Worm (Caenorhabditis elegans): ENCODE measurements around the gene vps-52.

Gene vps-52

ce11 chrX:7582223-7582622 is 17.1 kb downstream of the vps-52 start:
- TF ChIP-seq flt-1 (GFP tag; IDR thresholded peaks at IDR 0.05) (no peak), klf-2 (GFP tag; conservative IDR thresholded peaks at IDR 0.05) (no peak), T22C8.4 (GFP tag; IDR thresholded peaks at IDR 0.05) (no peak), med-1 (GFP tag; optimal IDR thresholded peaks at IDR 0.05; ENCODE audit: insufficient read depth) (no peak), tab-1 (GFP tag; IDR thresholded peaks at IDR 0.05) (no peak), ztf-23 (GFP tag; IDR thresholded peaks at IDR 0.05) (no peak), ref-1 (GFP tag; conservative IDR thresholded peaks at IDR 0.05) (no peak), ztf-29 (GFP tag; IDR thresholded peaks at IDR 0.05) (no peak), cog-1 (tag; optimal IDR thresholded peaks at IDR 0.05) (no peak)

ce11 chrX:7583930-7584329 is 18.8 kb downstream of the vps-52 start:
- TF ChIP-seq klf-2 (GFP tag; conservative IDR thresholded peaks at IDR 0.05) (no peak), ztf-29 (GFP tag; IDR thresholded peaks at IDR 0.05) (no peak), ref-1 (GFP tag; conservative IDR thresholded peaks at IDR 0.05) (no peak), T22C8.4 (GFP tag; IDR thresholded peaks at IDR 0.05) (no peak), cog-1 (tag; optimal IDR thresholded peaks at IDR 0.05) (no peak), ztf-23 (GFP tag; IDR thresholded peaks at IDR 0.05) (no peak), flt-1 (GFP tag; IDR thresholded peaks at IDR 0.05) (no peak), tab-1 (GFP tag; IDR thresholded peaks at IDR 0.05) (no peak), med-1 (GFP tag; optimal IDR thresholded peaks at IDR 0.05; ENCODE audit: insufficient read depth) (no peak)

- no peak for TF ChIP-seq ztf-29 (GFP tag; IDR thresholded peaks at IDR 0.05)
- no peak for TF ChIP-seq tab-1 (GFP tag; IDR thresholded peaks at IDR 0.05)
- no peak for TF ChIP-seq flt-1 (GFP tag; IDR thresholded peaks at IDR 0.05)
- no peak for TF ChIP-seq cog-1 (tag; optimal IDR thresholded peaks at IDR 0.05)
- TF ChIP-seq med-1 (GFP tag; optimal IDR thresholded peaks at IDR 0.05; ENCODE audit: insufficient read depth): no peak
- no peak for TF ChIP-seq klf-2 (GFP tag; conservative IDR thresholded peaks at IDR 0.05)
- no peak for TF ChIP-seq T22C8.4 (GFP tag; IDR thresholded peaks at IDR 0.05)
- TF ChIP-seq ref-1 (GFP tag; conservative IDR thresholded peaks at IDR 0.05): no peak
- no peak for TF ChIP-seq ztf-23 (GFP tag; IDR thresholded peaks at IDR 0.05)
These were observed 20.6 kb downstream of the vps-52 start, which contains the start of gene adt-2 for ce11 chrX:7585610-7586259. Gene adt-2 (plus strand): TSS chrX:7586209.

- TF ChIP-seq med-1 (GFP tag; optimal IDR thresholded peaks at IDR 0.05; ENCODE audit: insufficient read depth) (no peak), ztf-29 (GFP tag; IDR thresholded peaks at IDR 0.05) (no peak), flt-1 (GFP tag; IDR thresholded peaks at IDR 0.05) (no peak), tab-1 (GFP tag; IDR thresholded peaks at IDR 0.05) (no peak), T22C8.4 (GFP tag; IDR thresholded peaks at IDR 0.05) (no peak), ztf-23 (GFP tag; IDR thresholded peaks at IDR 0.05) (no peak)
These were observed 21.5 kb downstream of the vps-52 start for ce11 chrX:7586588-7586987.

- TF ChIP-seq ref-1 (GFP tag; conservative IDR thresholded peaks at IDR 0.05): no peak
- TF ChIP-seq tab-1 (GFP tag; IDR thresholded peaks at IDR 0.05): no peak
- no peak for TF ChIP-seq T22C8.4 (GFP tag; IDR thresholded peaks at IDR 0.05)
- TF ChIP-seq flt-1 (GFP tag; IDR thresholded peaks at IDR 0.05): no peak
- no peak for TF ChIP-seq ztf-29 (GFP tag; IDR thresholded peaks at IDR 0.05)
- no peak for TF ChIP-seq med-1 (GFP tag; optimal IDR thresholded peaks at IDR 0.05; ENCODE audit: insufficient read depth)
- no peak for TF ChIP-seq cog-1 (tag; optimal IDR thresholded peaks at IDR 0.05)
- no peak for TF ChIP-seq klf-2 (GFP tag; conservative IDR thresholded peaks at IDR 0.05)
- no peak for TF ChIP-seq ztf-23 (GFP tag; IDR thresholded peaks at IDR 0.05)
These were observed 22.7 kb downstream of the vps-52 start for ce11 chrX:7587741-7588235.

ce11 chrX:7590756-7591155 is 25.6 kb downstream of the vps-52 start:
- TF ChIP-seq med-1 (GFP tag; optimal IDR thresholded peaks at IDR 0.05; ENCODE audit: insufficient read depth) (no peak), ref-1 (GFP tag; conservative IDR thresholded peaks at IDR 0.05) (no peak), cog-1 (tag; optimal IDR thresholded peaks at IDR 0.05) (no peak), ztf-23 (GFP tag; IDR thresholded peaks at IDR 0.05) (no peak), klf-2 (GFP tag; conservative IDR thresholded peaks at IDR 0.05) (no peak), tab-1 (GFP tag; IDR thresholded peaks at IDR 0.05) (no peak), flt-1 (GFP tag; IDR thresholded peaks at IDR 0.05) (no peak), T22C8.4 (GFP tag; IDR thresholded peaks at IDR 0.05) (no peak), ztf-29 (GFP tag; IDR thresholded peaks at IDR 0.05) (no peak)

ce11 chrX:7593931-7594544 is 28.9 kb downstream of the vps-52 start:
- TF ChIP-seq cog-1 (tag; optimal IDR thresholded peaks at IDR 0.05) (no peak), ztf-29 (GFP tag; IDR thresholded peaks at IDR 0.05) (no peak), med-1 (GFP tag; optimal IDR thresholded peaks at IDR 0.05; ENCODE audit: insufficient read depth) (no peak), T22C8.4 (GFP tag; IDR thresholded peaks at IDR 0.05) (no peak), ztf-23 (GFP tag; IDR thresholded peaks at IDR 0.05) (no peak), flt-1 (GFP tag; IDR thresholded peaks at IDR 0.05) (no peak), tab-1 (GFP tag; IDR thresholded peaks at IDR 0.05) (no peak), klf-2 (GFP tag; conservative IDR thresholded peaks at IDR 0.05) (no peak), ref-1 (GFP tag; conservative IDR thresholded peaks at IDR 0.05) (no peak)

ce11 chrX:7596029-7596428 is 30.9 kb downstream of the vps-52 start:
- no peak for TF ChIP-seq ztf-29 (GFP tag; IDR thresholded peaks at IDR 0.05)
- no peak for TF ChIP-seq T22C8.4 (GFP tag; IDR thresholded peaks at IDR 0.05)
- TF ChIP-seq cog-1 (tag; optimal IDR thresholded peaks at IDR 0.05): no peak
- TF ChIP-seq ref-1 (GFP tag; conservative IDR thresholded peaks at IDR 0.05): no peak
- no peak for TF ChIP-seq tab-1 (GFP tag; IDR thresholded peaks at IDR 0.05)
- no peak for TF ChIP-seq med-1 (GFP tag; optimal IDR thresholded peaks at IDR 0.05; ENCODE audit: insufficient read depth)
- TF ChIP-seq flt-1 (GFP tag; IDR thresholded peaks at IDR 0.05): no peak
- TF ChIP-seq ztf-23 (GFP tag; IDR thresholded peaks at IDR 0.05): no peak
- TF ChIP-seq klf-2 (GFP tag; conservative IDR thresholded peaks at IDR 0.05): no peak

ce11 chrX:7596627-7597026 is 31.5 kb downstream of the vps-52 start, which contains the start of gene C44E12.1:
Gene C44E12.1 (plus strand): TSS chrX:7596927.
- TF ChIP-seq ztf-29 (GFP tag; IDR thresholded peaks at IDR 0.05) (no peak), T22C8.4 (GFP tag; IDR thresholded peaks at IDR 0.05) (no peak), flt-1 (GFP tag; IDR thresholded peaks at IDR 0.05) (no peak), ref-1 (GFP tag; conservative IDR thresholded peaks at IDR 0.05) (no peak), ztf-23 (GFP tag; IDR thresholded peaks at IDR 0.05) (no peak), tab-1 (GFP tag; IDR thresholded peaks at IDR 0.05) (no peak), med-1 (GFP tag; optimal IDR thresholded peaks at IDR 0.05; ENCODE audit: insufficient read depth) (no peak), cog-1 (tag; optimal IDR thresholded peaks at IDR 0.05) (no peak), klf-2 (GFP tag; conservative IDR thresholded peaks at IDR 0.05) (no peak)
